Fruit fly (Drosophila melanogaster) ovary, adult (tissue): ENCODE measurements around the gene CG13921.

Experiments used
- CG17801 ChIP-seq: fragments of 200-800 bp; optimal IDR thresholded peaks from 2 replicates; lab custom pipeline; 2019; ENCODE audit warnings: missing biosample characterization, mild to moderate bottlenecking, missing genetic modification characterization, moderate library complexity; ENCODE audit not compliant: partially characterized antibody

CG13921 gene

dm6 chr3L:1738375-1739328 is 8.1 kb upstream of the CG13921 start, which contains the start of gene Gk2:
Gk2 (plus strand) TSS chr3L:1738407.
- no peak for TF ChIP-seq CG17801 (GFP tag; lab: Kevin White, UChicago)

dm6 chr3L:1739522-1740128 is 7.1 kb upstream of the CG13921 start:
- TF ChIP-seq CG17801 (GFP tag; lab: Kevin White, UChicago): peak; percentile 3

dm6 chr3L:1740129-1740975 is 6.4 kb upstream of the CG13921 start:
- TF ChIP-seq CG17801 (GFP tag; lab: Kevin White, UChicago): no peak

dm6 chr3L:1741107-1741506 is 5.6 kb upstream of the CG13921 start:
- TF ChIP-seq CG17801 (GFP tag; lab: Kevin White, UChicago): no peak

- no peak for TF ChIP-seq CG17801 (GFP tag; lab: Kevin White, UChicago)
Measured at dm6 chr3L:1741655-1742551, 4.8 kb upstream of the CG13921 start.

- TF ChIP-seq CG17801 (GFP tag; lab: Kevin White, UChicago): no peak
Measured at dm6 chr3L:1742552-1743097, 4.1 kb upstream of the CG13921 start.

dm6 chr3L:1745432-1745831 is 1.3 kb upstream of the CG13921 start:
- no peak for TF ChIP-seq CG17801 (GFP tag; lab: Kevin White, UChicago)

- TF ChIP-seq CG17801 (GFP tag; lab: Kevin White, UChicago): no peak
Measured at dm6 chr3L:1748218-1748617, 1.5 kb downstream of the CG13921 start.

- no peak for TF ChIP-seq CG17801 (GFP tag; lab: Kevin White, UChicago)
Measured at dm6 chr3L:1754262-1754661, 7.6 kb downstream of the CG13921 start.

dm6 chr3L:1754935-1755334 is 8.2 kb downstream of the CG13921 start:
- TF ChIP-seq CG17801 (GFP tag; lab: Kevin White, UChicago): no peak

- TF ChIP-seq CG17801 (GFP tag; lab: Kevin White, UChicago): peak; percentile 56
Measured at dm6 chr3L:1755458-1755984, 8.8 kb downstream of the CG13921 start, which contains the start of gene Cht2. Cht2 (minus strand) TSS chr3L:1755934.

dm6 chr3L:1756143-1756542 is 9.4 kb downstream of the CG13921 start, which contains the start of gene CG8001:
CG8001 (plus strand) TSS chr3L:1756159.
- no peak for TF ChIP-seq CG17801 (GFP tag; lab: Kevin White, UChicago)

- TF ChIP-seq CG17801 (GFP tag; lab: Kevin White, UChicago): no peak
Measured at dm6 chr3L:1771658-1772057, 25.0 kb downstream of the CG13921 start, which contains the start of gene Dhc62B. Dhc62B (minus strand) TSS chr3L:1771758.
